Worm (Caenorhabditis elegans) whole organism, young adult: ENCODE measurements around the gene npr-11.

Experiments
- B0019.2 ChIP-seq: fragments of 200-800 bp; sonication (Bioruptor generic); conservative IDR thresholded peaks from 2 replicates; pipeline ENCODE4 v1.3.6; 2022; ENCODE audit warnings: missing genetic modification reagents, missing genetic modification characterization, missing compliant biosample characterization
- B0035.1 ChIP-seq: sonication (generic microtip); optimal IDR thresholded peaks from 2 replicates; lab custom pipeline; 2016; ENCODE audit warnings: missing genetic modification characterization, mild to moderate bottlenecking, missing compliant biosample characterization, missing genotype, missing genetic modification reagents
- B0261.1 ChIP-seq: sonication (generic microtip); optimal IDR thresholded peaks from 2 replicates; lab custom pipeline; 2016; ENCODE audit warnings: mild to moderate bottlenecking, missing genetic modification characterization, moderate library complexity, missing compliant biosample characterization
- C06A6.2 ChIP-seq: fragments of 200-800 bp; sonication (Bioruptor generic); conservative IDR thresholded peaks from 2 replicates; pipeline ENCODE4 v1.3.6; 2022; ENCODE audit warnings: missing genetic modification characterization, missing compliant biosample characterization
- D2030.7 ChIP-seq: fragments of 200-800 bp; sonication (Bioruptor generic); IDR thresholded peaks from 2 replicates; pipeline ENCODE4 v1.3.6; 2022; ENCODE audit warnings: missing genetic modification reagents, missing genetic modification characterization, missing compliant biosample characterization
- F23B12.7 ChIP-seq: sonication (generic microtip); optimal IDR thresholded peaks from 2 replicates; lab custom pipeline; 2017; ENCODE audit warnings: missing genetic modification characterization, mild to moderate bottlenecking, missing compliant biosample characterization, antibody characterized with exemption, moderate library complexity; ENCODE audit not compliant: insufficient read depth
- F33H1.4 ChIP-seq: fragments of 200-800 bp; sonication (Bioruptor generic); IDR thresholded peaks from 2 replicates; pipeline ENCODE4 v1.3.6; 2022; ENCODE audit warnings: missing genetic modification reagents, missing genetic modification characterization, missing compliant biosample characterization
- F39B2.1 ChIP-seq: fragments of 200-800 bp; sonication (Bioruptor generic); IDR thresholded peaks from 2 replicates; pipeline ENCODE4 v1.3.6; 2022; ENCODE audit warnings: missing genetic modification reagents, missing genetic modification characterization, missing compliant biosample characterization
- F55B11.4 ChIP-seq: sonication (generic microtip); optimal IDR thresholded peaks from 2 replicates; lab custom pipeline; 2016; ENCODE audit warnings: missing compliant biosample characterization, missing genetic modification characterization, borderline replicate concordance; ENCODE audit not compliant: insufficient read depth
- T07F8.4 ChIP-seq: sonication (generic microtip); optimal IDR thresholded peaks from 2 replicates; lab custom pipeline; 2016; ENCODE audit warnings: mild to moderate bottlenecking, missing genetic modification characterization, moderate library complexity, missing compliant biosample characterization
- Y53F4B.3 ChIP-seq: fragments of 200-800 bp; sonication (Bioruptor generic); IDR thresholded peaks from 2 replicates; pipeline ENCODE4 v1.3.6; 2022; ENCODE audit warnings: missing genetic modification reagents, missing genetic modification characterization, missing compliant biosample characterization
- Y67H2A.10 ChIP-seq: fragments of 200-800 bp; sonication (Bioruptor generic); conservative IDR thresholded peaks from 2 replicates; pipeline ENCODE4 v1.3.6; 2022; ENCODE audit warnings: missing genetic modification reagents, missing genetic modification characterization, missing compliant biosample characterization
- ZK185.1 ChIP-seq: sonication (generic microtip); optimal IDR thresholded peaks from 2 replicates; lab custom pipeline; 2016; ENCODE audit warnings: mild to moderate bottlenecking, missing genetic modification characterization, missing compliant biosample characterization; ENCODE audit not compliant: poor library complexity, severe bottlenecking
- ama-1 ChIP-seq, 3 experiments: fragments of 150-350 bp in 1 of 3; sonication (generic microtip) in 2 of 3; optimal IDR thresholded peaks; 2 replicates each; lab custom pipeline; 2014 to 2018; ENCODE audit warnings: missing biosample characterization in 2 of 3, missing genetic modification characterization in 2 of 3, missing genetic modification reagents in 2 of 3
- aptf-2 ChIP-seq: fragments of 200-800 bp; sonication (Bioruptor generic); conservative IDR thresholded peaks from 2 replicates; pipeline ENCODE4 v1.3.6; 2022; ENCODE audit warnings: missing genetic modification reagents, missing genetic modification characterization, missing compliant biosample characterization
- aptf-3 ChIP-seq: fragments of 200-800 bp; sonication (Bioruptor generic); IDR thresholded peaks from 2 replicates; pipeline ENCODE4 v1.3.6; 2022; ENCODE audit warnings: missing genetic modification characterization, missing compliant biosample characterization
- atf-7 ChIP-seq: sonication (generic microtip); optimal IDR thresholded peaks from 2 replicates; lab custom pipeline; 2017; ENCODE audit warnings: mild to moderate bottlenecking, missing genetic modification characterization, missing compliant biosample characterization
- attf-3 ChIP-seq: fragments of 200-800 bp; sonication (Bioruptor generic); conservative IDR thresholded peaks from 2 replicates; pipeline ENCODE4 v1.3.6; 2022; ENCODE audit warnings: missing genetic modification reagents, missing genetic modification characterization, missing compliant biosample characterization
- bed-1 ChIP-seq: fragments of 200-800 bp; sonication (Bioruptor generic); IDR thresholded peaks from 2 replicates; pipeline ENCODE4 v1.3.6; 2022; ENCODE audit warnings: missing genetic modification reagents, missing genetic modification characterization, missing compliant biosample characterization
- cebp-1 ChIP-seq, 2 experiments: fragments of 200-800 bp in 1 of 2; sonication (Bioruptor generic) in 1 of 2; sonication (generic microtip) in 1 of 2; IDR thresholded peaks in 1 of 2; optimal IDR thresholded peaks in 1 of 2; 2 replicates each; pipeline versions ENCODE4 v1.3.6 to Lab custom; 2017 to 2022; ENCODE audit warnings: missing compliant biosample characterization in 2 of 2, missing genetic modification characterization in 2 of 2, mild to moderate bottlenecking in 1 of 2, missing genetic modification reagents in 1 of 2, moderate library complexity in 1 of 2
- cebp-2 ChIP-seq: fragments of 200-800 bp; sonication (Bioruptor generic); IDR thresholded peaks from 2 replicates; pipeline ENCODE4 v1.3.6; 2022; ENCODE audit warnings: missing genetic modification characterization, missing compliant biosample characterization
- ceh-27 ChIP-seq: fragments of 200-800 bp; sonication (Bioruptor generic); optimal IDR thresholded peaks from 2 replicates; lab custom pipeline; 2018; ENCODE audit warnings: mild to moderate bottlenecking, missing genetic modification characterization, moderate library complexity, missing compliant biosample characterization
- ceh-79 ChIP-seq: sonication (generic microtip); optimal IDR thresholded peaks from 2 replicates; lab custom pipeline; 2017; ENCODE audit warnings: mild to moderate bottlenecking, missing genetic modification characterization, missing compliant biosample characterization
- dpff-1 ChIP-seq: sonication (generic microtip); optimal IDR thresholded peaks from 2 replicates; lab custom pipeline; 2017; ENCODE audit warnings: mild to moderate bottlenecking, missing genetic modification characterization, missing compliant biosample characterization
- egl-18 ChIP-seq: fragments of 200-800 bp; sonication (Bioruptor generic); IDR thresholded peaks from 2 replicates; pipeline ENCODE4 v1.3.6; 2022; ENCODE audit warnings: missing genetic modification reagents, missing genetic modification characterization, missing compliant biosample characterization
- egrh-3 ChIP-seq: fragments of 200-800 bp; sonication (Bioruptor generic); IDR thresholded peaks from 2 replicates; pipeline ENCODE4 v1.3.6; 2022; ENCODE audit warnings: missing genetic modification reagents, missing genetic modification characterization, missing compliant biosample characterization
- ekl-4 ChIP-seq: fragments of 200-800 bp; sonication (Bioruptor generic); IDR thresholded peaks from 2 replicates; pipeline ENCODE4 v1.3.6; 2022; ENCODE audit warnings: missing genetic modification reagents, missing genetic modification characterization, missing compliant biosample characterization
- fkh-3 ChIP-seq: sonication (generic microtip); optimal IDR thresholded peaks from 2 replicates; lab custom pipeline; 2016; ENCODE audit warnings: mild to moderate bottlenecking, missing genetic modification characterization, missing compliant biosample characterization
- hlh-26 ChIP-seq: fragments of 200-800 bp; sonication (Bioruptor generic); conservative IDR thresholded peaks from 2 replicates; pipeline ENCODE4 v1.3.6; 2022; ENCODE audit warnings: missing genetic modification reagents, missing genetic modification characterization, missing compliant biosample characterization
- hmg-1.2 ChIP-seq: fragments of 200-800 bp; sonication (Bioruptor generic); IDR thresholded peaks from 2 replicates; pipeline ENCODE4 v1.3.6; 2022; ENCODE audit warnings: missing genetic modification reagents, missing genetic modification characterization, missing compliant biosample characterization
- lin-26 ChIP-seq: fragments of 200-800 bp; sonication (Bioruptor generic); IDR thresholded peaks from 2 replicates; pipeline ENCODE4 v1.3.6; 2022; ENCODE audit warnings: missing genetic modification reagents, missing genetic modification characterization, missing compliant biosample characterization
- lin-40 ChIP-seq: sonication (generic microtip); optimal IDR thresholded peaks from 2 replicates; lab custom pipeline; 2016; ENCODE audit warnings: missing genetic modification characterization, mild to moderate bottlenecking, missing compliant biosample characterization, missing genotype, missing genetic modification reagents
- lin-54 ChIP-seq: fragments of 200-800 bp; sonication (Bioruptor generic); optimal IDR thresholded peaks from 2 replicates; lab custom pipeline; 2018; ENCODE audit warnings: mild to moderate bottlenecking, missing genetic modification characterization, missing compliant biosample characterization
- madf-3 ChIP-seq: fragments of 200-800 bp; sonication (Bioruptor generic); IDR thresholded peaks from 2 replicates; pipeline ENCODE4 v1.3.6; 2022; ENCODE audit warnings: missing genetic modification reagents, missing genetic modification characterization, missing compliant biosample characterization
- mcd-1 ChIP-seq: fragments of 200-800 bp; sonication (Bioruptor generic); IDR thresholded peaks from 2 replicates; pipeline ENCODE4 v1.3.6; 2022; ENCODE audit warnings: missing genetic modification reagents, missing genetic modification characterization, missing compliant biosample characterization
- nhr-120 ChIP-seq: fragments of 200-800 bp; sonication (Bioruptor generic); IDR thresholded peaks from 2 replicates; pipeline ENCODE4 v1.3.6; 2022; ENCODE audit warnings: missing genetic modification characterization, missing compliant biosample characterization
- nhr-80 ChIP-seq: sonication (generic microtip); optimal IDR thresholded peaks from 2 replicates; lab custom pipeline; 2016; ENCODE audit warnings: missing genetic modification characterization, missing compliant biosample characterization
- nhr-90 ChIP-seq: sonication (generic microtip); optimal IDR thresholded peaks from 2 replicates; lab custom pipeline; 2016; ENCODE audit warnings: missing genotype, mild to moderate bottlenecking, missing genetic modification characterization, missing compliant biosample characterization
- pha-4 ChIP-seq: fragments of 150-350 bp; sonication (generic microtip); optimal IDR thresholded peaks from 2 replicates; lab custom pipeline; 2014; ENCODE audit warnings: missing biosample characterization, missing genetic modification reagents, missing genetic modification characterization
- snpc-3.4 ChIP-seq: sonication (generic microtip); optimal IDR thresholded peaks from 2 replicates; lab custom pipeline; 2017; ENCODE audit warnings: missing genetic modification characterization, mild to moderate bottlenecking, missing compliant biosample characterization, antibody characterized with exemption, moderate library complexity, missing genotype, missing genetic modification reagents
- tbx-9 ChIP-seq: sonication (generic microtip); optimal IDR thresholded peaks from 2 replicates; lab custom pipeline; 2016; ENCODE audit warnings: borderline replicate concordance, missing genetic modification characterization, inconsistent platforms, missing compliant biosample characterization
- tlf-1 ChIP-seq: fragments of 200-800 bp; sonication (Bioruptor generic); optimal IDR thresholded peaks from 2 replicates; lab custom pipeline; 2018; ENCODE audit warnings: mild to moderate bottlenecking, missing genetic modification characterization, missing compliant biosample characterization
- unc-130 ChIP-seq: sonication (generic microtip); optimal IDR thresholded peaks from 2 replicates; lab custom pipeline; 2016; ENCODE audit warnings: missing genetic modification reagents, missing genetic modification characterization, missing compliant biosample characterization
- zfh-2 ChIP-seq: fragments of 200-800 bp; sonication (Bioruptor generic); conservative IDR thresholded peaks from 2 replicates; pipeline ENCODE4 v1.3.6; 2022; ENCODE audit warnings: missing genetic modification reagents, missing genetic modification characterization, missing compliant biosample characterization

npr-11 gene

DNA sequence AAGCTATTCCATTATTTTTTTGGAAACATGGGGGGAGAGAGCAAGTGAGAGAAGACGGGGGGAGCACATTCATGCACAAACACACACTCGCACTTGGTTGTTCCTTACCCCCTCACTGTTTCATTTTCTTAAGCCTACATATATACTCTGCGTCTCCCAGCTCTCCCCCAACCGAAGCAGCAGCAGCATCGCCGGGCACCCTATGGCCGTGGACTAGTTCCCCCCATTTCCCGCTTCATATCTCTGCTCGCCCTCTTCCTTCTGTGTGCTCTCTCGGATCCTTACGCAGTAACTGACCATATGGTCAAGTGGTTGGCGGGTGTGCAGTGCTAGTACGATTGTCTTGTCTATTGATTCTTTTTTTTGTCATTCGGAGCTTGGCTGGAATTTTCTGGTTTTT is 46.8 kb upstream of the npr-11 start (continued):
- TF ChIP-seq ZK185.1 (tag; lab: Kevin White, UChicago) (no peak), egrh-3 (GFP tag; lab: Robert Waterston, UW) (peak; percentile 74), tbx-9 (tag; lab: Kevin White, UChicago) (no peak), B0019.2 (GFP tag; lab: Robert Waterston, UW) (no peak), D2030.7 (GFP tag; lab: Robert Waterston, UW) (no peak), ekl-4 (GFP tag; lab: Robert Waterston, UW) (0 out of 2 replicates have a peak, but pooled peaks have one; percentile 31), snpc-3.4 (tag; lab: Kevin White, UChicago) (no peak), Y67H2A.10 (no peak), B0035.1 (tag; lab: Kevin White, UChicago) (no peak), fkh-3 (tag; lab: Kevin White, UChicago) (no peak), aptf-3 (GFP tag; lab: Robert Waterston, UW) (no peak), F33H1.4 (GFP tag; lab: Robert Waterston, UW) (no peak), nhr-120 (no peak), ceh-27 (GFP tag; lab: Kevin White, UChicago) (peak; percentile 87), nhr-80 (tag; lab: Kevin White, UChicago) (peak; percentile 89), nhr-90 (tag; lab: Kevin White, UChicago) (peak; percentile 41), ceh-79 (no peak), T07F8.4 (tag; lab: Kevin White, UChicago) (no peak), pha-4 (tag; lab: Kevin White, UChicago) (no peak), hlh-26 (no peak), lin-54 (GFP tag; lab: Kevin White, UChicago) (no peak), mcd-1 (GFP tag; lab: Robert Waterston, UW) (peak; percentile 58), unc-130 (GFP tag; lab: Kevin White, UChicago) (no peak), bed-1 (GFP tag; lab: Robert Waterston, UW) (no peak), aptf-2 (GFP tag; lab: Robert Waterston, UW) (no peak), F39B2.1 (GFP tag; lab: Robert Waterston, UW) (no peak), cebp-1 (GFP tag; IDR thresholded peaks at IDR 0.05; lab: Robert Waterston, UW) (peak; percentile 44; the same call in 1 of the 2 replicates), cebp-1 (tag; optimal IDR thresholded peaks at IDR 0.05; lab: Kevin White, UChicago) (peak; percentile 80), tlf-1 (no peak), zfh-2 (GFP tag; lab: Robert Waterston, UW) (peak; percentile 97), cebp-2 (GFP tag; lab: Robert Waterston, UW) (no peak), F55B11.4 (no peak), dpff-1 (tag; lab: Kevin White, UChicago) (no peak)

DNA sequence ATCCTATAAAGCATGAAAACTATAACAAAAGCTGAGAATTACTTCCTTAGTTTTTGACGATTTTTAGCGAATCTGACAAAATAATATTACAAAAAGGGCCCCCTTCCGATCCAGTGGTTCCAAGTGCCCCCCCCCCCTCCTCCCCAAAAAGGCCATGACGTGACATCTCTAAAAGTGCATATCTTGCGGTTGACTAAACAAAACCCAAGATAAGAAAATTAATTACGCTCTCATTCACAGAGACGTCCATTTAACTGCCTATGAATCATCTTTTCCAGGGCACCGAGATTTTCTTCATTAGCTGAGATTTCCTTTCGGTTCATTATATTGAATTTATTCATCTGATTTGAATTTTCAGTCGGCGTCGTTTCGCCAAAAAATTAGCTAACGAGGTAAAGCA is 44.4 kb upstream of the npr-11 start, which contains the start of gene inso-1:
inso-1 (plus strand) TSS at position 301 of the 400 bp plus-strand sequence.
- TF ChIP-seq egl-18 (GFP tag; lab: Robert Waterston, UW) (no peak), lin-26 (GFP tag; lab: Robert Waterston, UW) (no peak), bed-1 (GFP tag; lab: Robert Waterston, UW) (no peak)

DNA sequence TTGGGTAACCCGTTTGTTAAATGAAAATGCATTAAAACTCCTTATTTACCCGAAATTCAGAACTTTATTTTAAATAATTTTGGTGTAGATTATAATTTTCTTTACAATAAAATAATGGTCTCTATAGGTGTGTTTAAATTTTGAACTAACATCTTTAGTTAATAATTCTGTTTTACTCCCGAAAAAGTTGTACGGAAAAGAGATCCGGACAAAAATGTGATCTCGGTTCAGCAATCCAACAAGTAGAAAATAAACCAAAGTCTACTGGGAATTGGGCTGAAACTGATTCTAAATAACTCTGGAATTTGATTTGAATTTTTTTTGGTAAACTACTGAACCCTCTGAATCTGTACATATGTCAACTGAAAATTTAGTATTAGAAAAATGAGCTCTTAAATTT is 40.3 kb upstream of the npr-11 start:
- TF ChIP-seq madf-3 (GFP tag; lab: Robert Waterston, UW) (no peak), B0261.1 (tag; lab: Kevin White, UChicago) (no peak), C06A6.2 (GFP tag; lab: Robert Waterston, UW) (no peak), lin-40 (tag; lab: Kevin White, UChicago) (no peak), attf-3 (GFP tag; lab: Robert Waterston, UW) (no peak), D2030.7 (GFP tag; lab: Robert Waterston, UW) (no peak), hmg-1.2 (GFP tag; lab: Robert Waterston, UW) (no peak), atf-7 (tag; lab: Kevin White, UChicago) (no peak), cebp-2 (GFP tag; lab: Robert Waterston, UW) (no peak), nhr-120 (no peak), F23B12.7 (tag; lab: Kevin White, UChicago) (no peak), ama-1 (optimal IDR thresholded peaks at IDR 0.05; lab: Kevin White, UChicago) (no peak), ama-1 (GFP tag; optimal IDR thresholded peaks at IDR 0.05; lab: Kevin White, UChicago) (no peak), Y53F4B.3 (GFP tag; lab: Robert Waterston, UW) (no peak)
- TF ChIP-seq, all 124 proteins: peak for 0
